Worm (Caenorhabditis elegans): ENCODE results near the gene ztf-27.

The ztf-27 gene

DNA sequence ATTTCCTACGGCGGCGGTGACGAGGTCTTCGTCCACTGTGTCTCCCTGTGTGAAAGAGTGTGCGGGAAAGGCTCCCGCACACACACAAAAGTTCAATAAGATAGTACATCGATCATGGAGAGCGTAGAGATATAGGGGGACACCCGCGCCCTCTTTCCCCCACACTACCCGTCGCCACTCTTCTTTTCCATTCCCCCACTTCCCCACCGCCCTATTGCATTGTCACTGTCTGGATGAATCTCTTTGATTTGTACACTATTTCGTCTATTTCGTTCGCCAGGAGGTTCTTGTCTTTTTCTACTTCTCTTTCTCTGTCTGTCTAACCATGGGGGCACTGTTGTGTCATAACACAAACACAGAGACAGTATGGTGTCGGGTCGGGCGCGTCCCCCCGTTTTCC lies 2.9 kb upstream of the ztf-27 start (continued):
- TF ChIP-seq aha-1 (tag) (peak; percentile 70), zfp-2 (tag; optimal IDR thresholded peaks at IDR 0.05) (no peak), duxl-1 (tag; optimal IDR thresholded peaks at IDR 0.05; ENCODE audit: poor library complexity) (peak; percentile 38), egl-43 (GFP tag; IDR thresholded peaks at IDR 0.05) (peak; percentile 54; the same call in 1 of the 2 replicates), rbr-2 (tag; optimal IDR thresholded peaks at IDR 0.05) (peak; percentile 49), lsy-2 (tag; optimal IDR thresholded peaks at IDR 0.05) (peak; percentile 31 to 51), fkh-10 (GFP tag; optimal IDR thresholded peaks at IDR 0.05) (no peak), hlh-11 (tag; optimal IDR thresholded peaks at IDR 0.05) (peak; percentile 89), lin-13 (GFP tag; optimal IDR thresholded peaks at IDR 0.05) (no peak), set-16 (GFP tag; IDR thresholded peaks at IDR 0.05) (peak; percentile 39; the same call in 1 of the 2 replicates), F44E2.7 (GFP tag; IDR thresholded peaks at IDR 0.05) (no peak), attf-4 (tag; optimal IDR thresholded peaks at IDR 0.05) (no peak), lin-38 (GFP tag; IDR thresholded peaks at IDR 0.05) (peak; percentile 33; the same call in 1 of the 2 replicates), dmd-9 (GFP tag; IDR thresholded peaks at IDR 0.05) (no peak), mdt-29 (GFP tag; IDR thresholded peaks at IDR 0.05) (no peak), tra-1 (GFP tag; IDR thresholded peaks at IDR 0.05) (no peak), nhr-111 (GFP tag; optimal IDR thresholded peaks at IDR 0.05) (no peak), unc-62 (GFP tag; optimal IDR thresholded peaks at IDR 0.05 in 1 of 2) (peak in 1 of 2 experiments; percentile 90), unc-62 (tag; optimal IDR thresholded peaks at IDR 0.05) (no peak), zfp-3 (GFP tag; conservative IDR thresholded peaks at IDR 0.05) (no peak), nhr-41 (GFP tag; IDR thresholded peaks at IDR 0.05) (0 out of 2 replicates have a peak, but pooled peaks have one; percentile 31), jun-1 (tag; optimal IDR thresholded peaks at IDR 0.05) (no peak), nhr-11 (tag; optimal IDR thresholded peaks at IDR 0.05) (no peak)

DNA sequence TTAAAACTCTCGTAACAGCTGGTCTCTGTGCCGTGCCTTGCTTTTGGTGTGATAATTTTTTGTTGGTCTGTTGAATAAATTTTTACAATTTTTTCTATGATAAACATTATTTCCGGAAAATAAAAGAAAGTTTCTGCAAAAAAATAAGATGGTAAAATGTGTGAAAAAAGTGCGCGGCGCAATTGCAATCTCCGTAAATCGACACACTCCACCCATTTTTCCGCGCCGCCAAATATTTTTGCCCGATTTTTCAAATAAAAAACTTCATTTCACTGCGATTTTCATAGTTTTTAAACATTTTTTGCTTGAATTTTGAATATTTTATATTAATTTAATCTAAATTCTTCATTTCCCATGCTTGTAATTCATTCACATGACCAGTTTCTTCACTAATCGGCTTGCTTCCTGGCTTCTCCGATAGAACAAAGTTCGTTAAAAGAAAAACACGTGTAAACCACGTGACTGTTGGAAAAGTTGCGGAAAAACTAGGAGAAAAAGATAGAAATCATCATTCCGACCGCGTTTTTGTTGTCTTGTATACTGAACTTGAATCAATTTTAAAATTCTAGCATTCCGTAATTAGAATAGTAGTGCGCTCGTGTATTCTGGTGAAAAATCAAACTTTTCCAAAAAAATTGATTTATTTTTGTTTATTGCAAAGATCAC lies 3.0 kb downstream of the ztf-27 start:
- TF ChIP-seq zfp-2 (tag; optimal IDR thresholded peaks at IDR 0.05) (no peak), zip-11 (GFP tag; IDR thresholded peaks at IDR 0.05) (no peak), mdt-29 (GFP tag; IDR thresholded peaks at IDR 0.05) (no peak), lir-3 (tag; optimal IDR thresholded peaks at IDR 0.05) (no peak), saeg-2 (GFP tag; IDR thresholded peaks at IDR 0.05) (no peak), lin-29 (GFP tag; IDR thresholded peaks at IDR 0.05) (no peak), F44E2.7 (GFP tag; IDR thresholded peaks at IDR 0.05) (no peak), hlh-11 (tag; optimal IDR thresholded peaks at IDR 0.05) (peak; percentile 77), nhr-102 (tag; optimal IDR thresholded peaks at IDR 0.05) (peak; percentile 43), R02D3.7 (tag; optimal IDR thresholded peaks at IDR 0.05) (peak; percentile 99), dpl-1 (GFP tag; optimal IDR thresholded peaks at IDR 0.05) (peak; percentile 74), Y105C5A.15 (GFP tag; IDR thresholded peaks at IDR 0.05) (no peak), vab-7 (GFP tag; IDR thresholded peaks at IDR 0.05) (peak; percentile 44; the same call in 1 of the 2 replicates), pha-4 (GFP tag; IDR thresholded peaks at IDR 0.05) (peak; percentile 40; the same call in 1 of the 2 replicates), pha-4 (tag; optimal IDR thresholded peaks at IDR 0.05) (no peak), daf-19 (GFP tag; conservative IDR thresholded peaks at IDR 0.05) (no peak), nhr-10 (tag; optimal IDR thresholded peaks at IDR 0.05) (no peak), ZK546.5 (tag; optimal IDR thresholded peaks at IDR 0.05) (peak in 1 of 2 experiments; percentile 14), ceh-28 (tag; optimal IDR thresholded peaks at IDR 0.05) (no peak), ceh-82 (tag; optimal IDR thresholded peaks at IDR 0.05) (no peak), nhr-41 (GFP tag; IDR thresholded peaks at IDR 0.05) (no peak), fkh-10 (GFP tag; optimal IDR thresholded peaks at IDR 0.05) (peak; percentile 6), nhr-111 (GFP tag; optimal IDR thresholded peaks at IDR 0.05) (no peak), dmd-9 (GFP tag; IDR thresholded peaks at IDR 0.05) (no peak), daf-12 (tag; optimal IDR thresholded peaks at IDR 0.05) (no peak), nhr-77 (tag; optimal IDR thresholded peaks at IDR 0.05) (peak; percentile 41), ceh-32 (tag; optimal IDR thresholded peaks at IDR 0.05; ENCODE audit: poor library complexity) (no peak), mdl-1 (tag; optimal IDR thresholded peaks at IDR 0.05) (peak in 1 of 2 experiments; percentile 48), Y48G9A.11 (GFP tag; IDR thresholded peaks at IDR 0.05) (no peak), ztf-7 (tag; optimal IDR thresholded peaks at IDR 0.05) (no peak), F10B5.3 (tag; optimal IDR thresholded peaks at IDR 0.05) (no peak), ZK337.2 (GFP tag; IDR thresholded peaks at IDR 0.05) (no peak), mxl-3 (GFP tag; optimal IDR thresholded peaks at IDR 0.05) (peak; percentile 13), ceh-44 (GFP tag; IDR thresholded peaks at IDR 0.05) (no peak)

Data from whole organism, L4 larva.